Worm (Caenorhabditis elegans) whole organism, young adult: ENCODE data around the gene kin-30.
"Not testable (repeated sequence)": the region's sequence is repeated elsewhere in the genome, so short reads cannot be mapped to it uniquely, and the experiment has no call there.

ENCODE experiments used
- B0261.1 ChIP-seq: sonication (generic microtip); optimal IDR thresholded peaks from 2 replicates; lab custom pipeline; 2016; ENCODE audit warnings: mild to moderate bottlenecking, missing genetic modification characterization, moderate library complexity, missing compliant biosample characterization
- C17E4.6 ChIP-seq: fragments of 200-800 bp; sonication (Bioruptor generic); IDR thresholded peaks from 2 replicates; pipeline ENCODE4 v1.3.6; 2022; ENCODE audit warnings: missing genetic modification reagents, missing genetic modification characterization, missing compliant biosample characterization
- F33H1.4 ChIP-seq: fragments of 200-800 bp; sonication (Bioruptor generic); IDR thresholded peaks from 2 replicates; pipeline ENCODE4 v1.3.6; 2022; ENCODE audit warnings: missing genetic modification reagents, missing genetic modification characterization, missing compliant biosample characterization
- F49E8.2 ChIP-seq: sonication (generic microtip); optimal IDR thresholded peaks from 3 replicates; lab custom pipeline; 2017; ENCODE audit warnings: missing genetic modification characterization, mild to moderate bottlenecking, missing compliant biosample characterization, antibody characterized with exemption, moderate library complexity; ENCODE audit not compliant: insufficient read depth
- F55B11.4 ChIP-seq: sonication (generic microtip); optimal IDR thresholded peaks from 2 replicates; lab custom pipeline; 2016; ENCODE audit warnings: missing compliant biosample characterization, missing genetic modification characterization, borderline replicate concordance; ENCODE audit not compliant: insufficient read depth
- F57A8.1 ChIP-seq: fragments of 200-800 bp; sonication (Bioruptor generic); optimal IDR thresholded peaks from 2 replicates; lab custom pipeline; 2018; ENCODE audit warnings: mild to moderate bottlenecking, missing genetic modification characterization, moderate library complexity, missing compliant biosample characterization
- T07F8.4 ChIP-seq: sonication (generic microtip); optimal IDR thresholded peaks from 2 replicates; lab custom pipeline; 2016; ENCODE audit warnings: mild to moderate bottlenecking, missing genetic modification characterization, moderate library complexity, missing compliant biosample characterization
- T26A5.8 ChIP-seq: sonication (generic microtip); optimal IDR thresholded peaks from 2 replicates; lab custom pipeline; 2016; ENCODE audit warnings: missing genetic modification characterization, missing compliant biosample characterization
- Y67H2A.10 ChIP-seq: fragments of 200-800 bp; sonication (Bioruptor generic); conservative IDR thresholded peaks from 2 replicates; pipeline ENCODE4 v1.3.6; 2022; ENCODE audit warnings: missing genetic modification reagents, missing genetic modification characterization, missing compliant biosample characterization
- cebp-2 ChIP-seq: fragments of 200-800 bp; sonication (Bioruptor generic); IDR thresholded peaks from 2 replicates; pipeline ENCODE4 v1.3.6; 2022; ENCODE audit warnings: missing genetic modification characterization, missing compliant biosample characterization
- ceh-40 ChIP-seq: fragments of 200-800 bp; sonication (Bioruptor generic); IDR thresholded peaks from 2 replicates; pipeline ENCODE4 v1.3.6; 2022; ENCODE audit warnings: missing genetic modification characterization, missing compliant biosample characterization
- ceh-79 ChIP-seq: sonication (generic microtip); optimal IDR thresholded peaks from 2 replicates; lab custom pipeline; 2017; ENCODE audit warnings: mild to moderate bottlenecking, missing genetic modification characterization, missing compliant biosample characterization
- chd-7 ChIP-seq: sonication (generic microtip); optimal IDR thresholded peaks from 2 replicates; lab custom pipeline; 2016; ENCODE audit warnings: mild to moderate bottlenecking, missing genetic modification characterization, moderate library complexity, missing compliant biosample characterization
- dpff-1 ChIP-seq: sonication (generic microtip); optimal IDR thresholded peaks from 2 replicates; lab custom pipeline; 2017; ENCODE audit warnings: mild to moderate bottlenecking, missing genetic modification characterization, missing compliant biosample characterization
- dpl-1 ChIP-seq: fragments of 150-350 bp; optimal IDR thresholded peaks from 2 replicates; lab custom pipeline; 2014; ENCODE audit warnings: missing biosample characterization, missing genetic modification reagents, missing genetic modification characterization
- ekl-4 ChIP-seq: fragments of 200-800 bp; sonication (Bioruptor generic); IDR thresholded peaks from 2 replicates; pipeline ENCODE4 v1.3.6; 2022; ENCODE audit warnings: missing genetic modification reagents, missing genetic modification characterization, missing compliant biosample characterization
- ets-4 ChIP-seq: fragments of 200-800 bp; sonication (Bioruptor generic); optimal IDR thresholded peaks from 2 replicates; lab custom pipeline; 2018; ENCODE audit warnings: mild to moderate bottlenecking, missing genetic modification characterization, missing compliant biosample characterization
- hmg-1.2 ChIP-seq: fragments of 200-800 bp; sonication (Bioruptor generic); IDR thresholded peaks from 2 replicates; pipeline ENCODE4 v1.3.6; 2022; ENCODE audit warnings: missing genetic modification reagents, missing genetic modification characterization, missing compliant biosample characterization
- hmg-20 ChIP-seq: fragments of 200-800 bp; sonication (Bioruptor generic); IDR thresholded peaks from 2 replicates; pipeline ENCODE4 v1.3.6; 2022; ENCODE audit warnings: missing genetic modification reagents, missing genetic modification characterization, missing compliant biosample characterization
- hsf-1 ChIP-seq: fragments of 200-800 bp; sonication (Bioruptor generic); IDR thresholded peaks from 2 replicates; pipeline ENCODE4 v1.3.6; 2022; ENCODE audit warnings: missing genetic modification reagents, missing genetic modification characterization, missing compliant biosample characterization
- lin-40 ChIP-seq: sonication (generic microtip); optimal IDR thresholded peaks from 2 replicates; lab custom pipeline; 2016; ENCODE audit warnings: missing genetic modification characterization, mild to moderate bottlenecking, missing compliant biosample characterization, missing genotype, missing genetic modification reagents
- lsl-1 ChIP-seq: fragments of 200-800 bp; sonication (Bioruptor generic); optimal IDR thresholded peaks from 2 replicates; lab custom pipeline; 2018; ENCODE audit warnings: mild to moderate bottlenecking, missing genetic modification characterization, moderate library complexity, missing compliant biosample characterization
- mel-28 ChIP-seq: sonication (generic microtip); optimal IDR thresholded peaks from 2 replicates; lab custom pipeline; 2016; ENCODE audit warnings: borderline replicate concordance, mild to moderate bottlenecking, missing genetic modification characterization, missing compliant biosample characterization
- mxl-1 ChIP-seq: sonication (generic microtip); optimal IDR thresholded peaks from 2 replicates; lab custom pipeline; 2016; ENCODE audit warnings: missing genetic modification characterization, missing compliant biosample characterization
- nfya-1 ChIP-seq: sonication (generic microtip); optimal IDR thresholded peaks from 2 replicates; lab custom pipeline; 2017; ENCODE audit warnings: antibody characterized with exemption, missing compliant biosample characterization, missing genetic modification characterization, borderline replicate concordance; ENCODE audit not compliant: insufficient read depth
- nfya-2 ChIP-seq: fragments of 200-800 bp; sonication (Bioruptor generic); IDR thresholded peaks from 2 replicates; pipeline ENCODE4 v1.3.6; 2022; ENCODE audit warnings: missing genetic modification reagents, missing genetic modification characterization, missing compliant biosample characterization
- nhr-27 ChIP-seq: fragments of 200-800 bp; sonication (Bioruptor generic); optimal IDR thresholded peaks from 2 replicates; lab custom pipeline; 2018; ENCODE audit warnings: mild to moderate bottlenecking, missing genetic modification characterization, moderate library complexity, missing compliant biosample characterization
- rcor-1 ChIP-seq: fragments of 200-800 bp; sonication (Bioruptor generic); IDR thresholded peaks from 2 replicates; pipeline ENCODE4 v1.3.6; 2022; ENCODE audit warnings: missing genetic modification reagents, missing genetic modification characterization, missing compliant biosample characterization
- rec-8 ChIP-seq, 2 experiments: sonication (generic microtip); optimal IDR thresholded peaks; 2 replicates each; lab custom pipeline; 2016; ENCODE audit warnings: mild to moderate bottlenecking in 2 of 2, missing genetic modification characterization in 2 of 2, missing genetic modification reagents in 2 of 2, missing genotype in 2 of 2, missing biosample characterization in 1 of 2, missing compliant biosample characterization in 1 of 2, moderate library complexity in 1 of 2
- repo-1 ChIP-seq: sonication (generic microtip); optimal IDR thresholded peaks from 2 replicates; lab custom pipeline; 2017; ENCODE audit warnings: mild to moderate bottlenecking, missing genetic modification characterization, missing compliant biosample characterization
- sdz-38 ChIP-seq: sonication (generic microtip); optimal IDR thresholded peaks from 2 replicates; lab custom pipeline; 2016; ENCODE audit warnings: missing genotype, missing genetic modification characterization, missing compliant biosample characterization
- somi-1 ChIP-seq: fragments of 200-800 bp; sonication (Bioruptor generic); optimal IDR thresholded peaks from 2 replicates; lab custom pipeline; 2018; ENCODE audit warnings: mild to moderate bottlenecking, missing genetic modification characterization, missing compliant biosample characterization
- sptf-2 ChIP-seq: fragments of 200-800 bp; sonication (Bioruptor generic); optimal IDR thresholded peaks from 2 replicates; lab custom pipeline; 2018; ENCODE audit warnings: mild to moderate bottlenecking, missing genetic modification characterization, missing compliant biosample characterization
- tbp1 ChIP-seq: fragments of 200-800 bp; sonication (Bioruptor generic); optimal IDR thresholded peaks from 2 replicates; lab custom pipeline; 2018; ENCODE audit warnings: mild to moderate bottlenecking, missing genetic modification characterization, missing compliant biosample characterization
- ztf-18 ChIP-seq: sonication (generic microtip); optimal IDR thresholded peaks from 2 replicates; lab custom pipeline; 2016; ENCODE audit warnings: missing genotype, mild to moderate bottlenecking, missing genetic modification characterization, missing compliant biosample characterization
- ztf-3 ChIP-seq: fragments of 200-800 bp; sonication (Bioruptor generic); optimal IDR thresholded peaks from 2 replicates; lab custom pipeline; 2018; ENCODE audit warnings: mild to moderate bottlenecking, missing genetic modification characterization, missing compliant biosample characterization

The kin-30 gene

DNA sequence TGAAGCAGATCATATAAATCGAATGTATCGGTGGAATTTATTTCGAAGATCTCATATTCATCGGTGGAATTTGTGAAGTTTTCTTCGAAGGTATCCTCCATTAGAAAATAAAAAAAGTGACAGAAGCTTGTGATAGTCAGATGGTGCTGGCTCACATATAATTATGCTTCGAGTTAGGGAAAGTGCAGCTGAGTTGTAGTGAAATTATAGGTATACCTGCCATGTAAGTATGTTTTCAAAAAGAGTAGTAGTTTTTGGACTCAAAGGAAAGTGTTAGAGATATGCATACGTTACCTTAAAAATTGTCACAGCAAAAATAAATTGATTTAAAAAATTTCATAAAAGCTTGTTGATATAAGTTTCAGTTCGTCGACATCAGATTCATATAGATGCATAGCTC, 4.3 kb upstream of the kin-30 start, which contains the start of gene srw-11:
Gene srw-11 (minus strand): TSS at position 101 of the 400 bp plus-strand sequence.
- TF ChIP-seq T07F8.4 (tag; lab: Kevin White, UChicago) (no peak), Y67H2A.10 (GFP tag; lab: Robert Waterston, UW) (no peak), ets-4 (GFP tag; lab: Kevin White, UChicago) (no peak)

DNA sequence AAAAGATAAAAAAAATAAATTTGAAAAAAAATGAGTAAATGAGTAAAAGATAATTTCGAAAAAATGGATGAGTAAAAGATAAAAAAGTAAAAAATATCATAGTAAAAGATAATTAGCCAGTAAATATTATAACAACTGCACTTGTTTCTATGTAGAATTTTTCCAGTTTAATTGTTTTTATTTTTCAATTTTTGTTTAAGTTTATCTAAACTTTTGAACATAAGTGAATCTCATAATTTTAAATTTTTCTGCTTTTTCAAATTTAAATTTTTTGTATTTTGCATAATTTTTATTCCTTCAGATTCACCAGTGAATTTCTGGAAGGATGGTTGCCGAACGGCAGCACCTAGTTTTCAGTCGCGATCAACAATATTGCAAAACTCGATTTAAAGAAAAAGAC, 3.3 kb upstream of the kin-30 start, which contains the start of gene chil-12:
Gene chil-12 (plus strand): TSS at position 301 of the 400 bp plus-strand sequence.
- TF ChIP-seq B0261.1 (tag; lab: Kevin White, UChicago) (no peak), ekl-4 (GFP tag; lab: Robert Waterston, UW) (no peak), T07F8.4 (tag; lab: Kevin White, UChicago) (no peak), nfya-2 (GFP tag; lab: Robert Waterston, UW) (no peak), F55B11.4 (tag; lab: Kevin White, UChicago) (no peak), tbp1 (GFP tag; lab: Kevin White, UChicago) (no peak), lin-40 (no peak), F57A8.1 (GFP tag; lab: Kevin White, UChicago) (no peak), ceh-79 (no peak), somi-1 (GFP tag; lab: Kevin White, UChicago) (no peak), ztf-3 (GFP tag; lab: Kevin White, UChicago) (no peak), T26A5.8 (no peak), ets-4 (GFP tag; lab: Kevin White, UChicago) (no peak), C17E4.6 (no peak), rec-8 (tag; optimal IDR thresholded peaks at IDR 0.05; lab: Kevin White, UChicago) (no peak)

DNA sequence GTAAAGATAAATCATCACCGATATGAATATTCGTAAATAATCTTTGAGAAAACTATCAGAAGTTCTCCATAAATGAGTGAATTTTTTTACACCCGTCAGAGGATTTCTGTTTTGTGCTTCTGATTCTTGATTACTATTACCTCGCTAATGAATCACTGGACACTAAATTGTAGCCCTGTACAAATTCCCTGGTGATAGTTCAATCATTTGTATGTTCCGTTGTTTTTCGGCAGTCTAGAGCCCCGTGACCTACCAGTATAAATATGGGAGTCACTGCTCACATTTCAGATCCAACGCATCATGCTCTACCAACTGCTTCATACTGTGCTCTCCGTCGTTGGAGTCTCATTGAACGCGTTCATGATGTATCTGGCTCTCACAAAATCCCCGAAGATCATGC, 5.7 kb downstream of the kin-30 start, which contains the start of gene srd-28:
Gene srd-28 (plus strand): TSS at position 301 of the 400 bp plus-strand sequence.
- not testable (repeated sequence) for TF ChIP-seq nhr-27 (tag; lab: Kevin White, UChicago); nfya-1 (tag; lab: Kevin White, UChicago); ztf-3 (GFP tag; lab: Kevin White, UChicago)

DNA sequence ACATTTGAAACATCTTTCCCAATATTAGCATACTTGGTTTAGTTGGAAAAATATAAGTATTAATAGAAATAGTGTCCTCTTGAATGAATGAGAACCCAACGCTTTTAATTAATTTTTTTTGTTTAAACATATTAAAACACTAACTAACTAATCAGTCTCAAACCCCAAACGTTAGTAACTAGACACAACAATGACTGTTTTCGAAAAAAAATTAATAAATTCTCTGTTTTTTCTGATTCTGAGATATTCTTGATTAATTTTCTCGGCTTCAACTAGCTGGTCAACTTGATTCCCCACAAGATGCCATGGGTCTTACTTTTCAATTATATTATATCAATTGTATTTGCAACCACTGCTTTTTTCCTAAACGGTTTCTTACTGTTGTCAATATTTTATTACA, 7.5 kb downstream of the kin-30 start, which contains the start of gene srbc-76:
Gene srbc-76 (plus strand): TSS at position 301 of the 400 bp plus-strand sequence.
- TF ChIP-seq lsl-1 (GFP tag; lab: Kevin White, UChicago) (no peak), mxl-1 (tag; lab: Kevin White, UChicago) (no peak), repo-1 (no peak), cebp-2 (GFP tag; lab: Robert Waterston, UW) (no peak), dpff-1 (tag; lab: Kevin White, UChicago) (no peak)
- TF ChIP-seq, all 124 proteins: peak for 0

DNA sequence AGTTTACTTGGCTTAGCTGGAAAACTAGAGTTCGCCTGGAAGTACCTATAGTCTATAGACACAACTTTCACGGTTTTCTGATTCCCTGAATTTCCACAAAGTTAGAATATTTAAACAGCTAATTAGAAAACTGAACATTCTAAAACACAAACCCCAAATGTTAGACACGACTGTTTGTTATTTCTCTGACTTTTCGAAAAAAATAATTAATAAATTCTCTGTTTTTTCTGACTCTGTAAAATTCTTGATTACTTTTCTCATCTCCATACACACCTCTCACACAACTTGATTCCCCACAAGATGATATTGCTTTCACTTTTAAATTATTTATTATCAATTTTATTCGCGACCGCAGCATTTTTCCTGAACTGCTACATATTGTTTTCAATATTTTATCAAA, 9.0 kb downstream of the kin-30 start, which contains the start of gene srbc-75:
Gene srbc-75 (plus strand): TSS at position 301 of the 400 bp plus-strand sequence.
- TF ChIP-seq hsf-1 (GFP tag; lab: Robert Waterston, UW) (no peak), chd-7 (tag; lab: Kevin White, UChicago) (no peak), sdz-38 (tag; lab: Kevin White, UChicago) (no peak), rcor-1 (no peak), dpl-1 (GFP tag; lab: Kevin White, UChicago) (no peak), F33H1.4 (GFP tag; lab: Robert Waterston, UW) (no peak), sptf-2 (no peak), F49E8.2 (no peak), mel-28 (tag; lab: Kevin White, UChicago) (no peak), hmg-20 (no peak), hmg-1.2 (GFP tag; lab: Robert Waterston, UW) (no peak), ceh-40 (GFP tag; lab: Robert Waterston, UW) (no peak), ztf-18 (no peak)
